Worm (Caenorhabditis elegans) whole organism, L1 larva: Measurements from ENCODE around the gene tin-10.

Experiments used
- ceh-82 ChIP-seq, 3 experiments: fragments of 150-350 bp in 1 of 3; sonication (generic microtip) in 2 of 3; optimal IDR thresholded peaks; 2 replicates each; lab custom pipeline; 2014 to 2017; ENCODE audit warnings: missing biosample characterization in 3 of 3, missing genetic modification characterization in 3 of 3
- fos-1 ChIP-seq: fragments of 150-350 bp; optimal IDR thresholded peaks from 2 replicates; lab custom pipeline; 2014; ENCODE audit warnings: missing biosample characterization, missing genetic modification characterization

ce11 chrIII:11510826-11511225, 8.2 kb upstream of the tin-10 start:
- TF ChIP-seq fos-1 (tag; lab: Kevin White, UChicago) (no peak), ceh-82 (tag; optimal IDR thresholded peaks at IDR 0.05; lab: Kevin White, UChicago) (no peak)
